Worm (Caenorhabditis elegans) whole organism, young adult: Measurements from ENCODE around the gene tkr-1.

ENCODE experiments used
- B0019.2 ChIP-seq: fragments of 200-800 bp; sonication (Bioruptor generic); conservative IDR thresholded peaks from 2 replicates; pipeline ENCODE4 v1.3.6; 2022; ENCODE audit warnings: missing genetic modification reagents, missing genetic modification characterization, missing compliant biosample characterization
- B0035.1 ChIP-seq: sonication (generic microtip); optimal IDR thresholded peaks from 2 replicates; lab custom pipeline; 2016; ENCODE audit warnings: missing genetic modification characterization, mild to moderate bottlenecking, missing compliant biosample characterization, missing genotype, missing genetic modification reagents
- D2030.7 ChIP-seq: fragments of 200-800 bp; sonication (Bioruptor generic); IDR thresholded peaks from 2 replicates; pipeline ENCODE4 v1.3.6; 2022; ENCODE audit warnings: missing genetic modification reagents, missing genetic modification characterization, missing compliant biosample characterization
- F23B12.7 ChIP-seq: sonication (generic microtip); optimal IDR thresholded peaks from 2 replicates; lab custom pipeline; 2017; ENCODE audit warnings: missing genetic modification characterization, mild to moderate bottlenecking, missing compliant biosample characterization, antibody characterized with exemption, moderate library complexity; ENCODE audit not compliant: insufficient read depth
- F33H1.4 ChIP-seq: fragments of 200-800 bp; sonication (Bioruptor generic); IDR thresholded peaks from 2 replicates; pipeline ENCODE4 v1.3.6; 2022; ENCODE audit warnings: missing genetic modification reagents, missing genetic modification characterization, missing compliant biosample characterization
- F39B2.1 ChIP-seq: fragments of 200-800 bp; sonication (Bioruptor generic); IDR thresholded peaks from 2 replicates; pipeline ENCODE4 v1.3.6; 2022; ENCODE audit warnings: missing genetic modification reagents, missing genetic modification characterization, missing compliant biosample characterization
- F57C9.4 ChIP-seq: sonication (generic microtip); optimal IDR thresholded peaks from 2 replicates; lab custom pipeline; 2017; ENCODE audit warnings: mild to moderate bottlenecking, missing genetic modification characterization, missing compliant biosample characterization
- T26A5.8 ChIP-seq: sonication (generic microtip); optimal IDR thresholded peaks from 2 replicates; lab custom pipeline; 2016; ENCODE audit warnings: missing genetic modification characterization, missing compliant biosample characterization
- Y53G8AR.9 ChIP-seq: fragments of 200-800 bp; sonication (Bioruptor generic); conservative IDR thresholded peaks from 2 replicates; pipeline ENCODE4 v1.3.6; 2022; ENCODE audit warnings: missing genetic modification reagents, missing genetic modification characterization, missing compliant biosample characterization
- atf-7 ChIP-seq: sonication (generic microtip); optimal IDR thresholded peaks from 2 replicates; lab custom pipeline; 2017; ENCODE audit warnings: mild to moderate bottlenecking, missing genetic modification characterization, missing compliant biosample characterization
- attf-3 ChIP-seq: fragments of 200-800 bp; sonication (Bioruptor generic); conservative IDR thresholded peaks from 2 replicates; pipeline ENCODE4 v1.3.6; 2022; ENCODE audit warnings: missing genetic modification reagents, missing genetic modification characterization, missing compliant biosample characterization
- attf-6 ChIP-seq: fragments of 200-800 bp; sonication (Bioruptor generic); IDR thresholded peaks from 2 replicates; pipeline ENCODE4 v1.3.6; 2022; ENCODE audit warnings: missing genetic modification reagents, missing genetic modification characterization, missing compliant biosample characterization
- ccch-3 ChIP-seq: fragments of 200-800 bp; sonication (Bioruptor generic); optimal IDR thresholded peaks from 2 replicates; lab custom pipeline; 2018; ENCODE audit warnings: mild to moderate bottlenecking, missing genetic modification characterization, missing compliant biosample characterization
- ceh-40 ChIP-seq: fragments of 200-800 bp; sonication (Bioruptor generic); IDR thresholded peaks from 2 replicates; pipeline ENCODE4 v1.3.6; 2022; ENCODE audit warnings: missing genetic modification characterization, missing compliant biosample characterization
- ceh-79 ChIP-seq: sonication (generic microtip); optimal IDR thresholded peaks from 2 replicates; lab custom pipeline; 2017; ENCODE audit warnings: mild to moderate bottlenecking, missing genetic modification characterization, missing compliant biosample characterization
- egl-44 ChIP-seq: fragments of 200-800 bp; sonication (Bioruptor generic); IDR thresholded peaks from 2 replicates; pipeline ENCODE4 v1.3.6; 2022; ENCODE audit warnings: missing genetic modification reagents, missing genetic modification characterization, missing compliant biosample characterization
- egrh-3 ChIP-seq: fragments of 200-800 bp; sonication (Bioruptor generic); IDR thresholded peaks from 2 replicates; pipeline ENCODE4 v1.3.6; 2022; ENCODE audit warnings: missing genetic modification reagents, missing genetic modification characterization, missing compliant biosample characterization
- ets-4 ChIP-seq: fragments of 200-800 bp; sonication (Bioruptor generic); optimal IDR thresholded peaks from 2 replicates; lab custom pipeline; 2018; ENCODE audit warnings: mild to moderate bottlenecking, missing genetic modification characterization, missing compliant biosample characterization
- hlh-12 ChIP-seq: sonication (generic microtip); optimal IDR thresholded peaks from 2 replicates; lab custom pipeline; 2016; ENCODE audit warnings: missing genetic modification characterization, missing compliant biosample characterization
- hmg-1.2 ChIP-seq: fragments of 200-800 bp; sonication (Bioruptor generic); IDR thresholded peaks from 2 replicates; pipeline ENCODE4 v1.3.6; 2022; ENCODE audit warnings: missing genetic modification reagents, missing genetic modification characterization, missing compliant biosample characterization
- hrde-1 ChIP-seq: sonication (generic microtip); optimal IDR thresholded peaks from 2 replicates; lab custom pipeline; 2016; ENCODE audit warnings: missing genetic modification characterization, mild to moderate bottlenecking, missing compliant biosample characterization, moderate library complexity, missing genotype, missing genetic modification reagents, borderline replicate concordance
- lag-1 ChIP-seq: fragments of 200-800 bp; sonication (Bioruptor generic); IDR thresholded peaks from 2 replicates; pipeline ENCODE4 v1.3.6; 2022; ENCODE audit warnings: missing genetic modification reagents, missing genetic modification characterization, missing compliant biosample characterization
- lin-26 ChIP-seq: fragments of 200-800 bp; sonication (Bioruptor generic); IDR thresholded peaks from 2 replicates; pipeline ENCODE4 v1.3.6; 2022; ENCODE audit warnings: missing genetic modification reagents, missing genetic modification characterization, missing compliant biosample characterization
- mes-4 ChIP-seq: sonication (generic microtip); optimal IDR thresholded peaks from 2 replicates; lab custom pipeline; 2016; ENCODE audit warnings: missing genotype, missing genetic modification characterization, missing compliant biosample characterization
- nfya-1 ChIP-seq: sonication (generic microtip); optimal IDR thresholded peaks from 2 replicates; lab custom pipeline; 2017; ENCODE audit warnings: antibody characterized with exemption, missing compliant biosample characterization, missing genetic modification characterization, borderline replicate concordance; ENCODE audit not compliant: insufficient read depth
- nfya-2 ChIP-seq: fragments of 200-800 bp; sonication (Bioruptor generic); IDR thresholded peaks from 2 replicates; pipeline ENCODE4 v1.3.6; 2022; ENCODE audit warnings: missing genetic modification reagents, missing genetic modification characterization, missing compliant biosample characterization
- nfyb-1 ChIP-seq: fragments of 200-800 bp; sonication (Bioruptor generic); IDR thresholded peaks from 2 replicates; pipeline ENCODE4 v1.3.6; 2022; ENCODE audit warnings: missing genetic modification reagents, missing genetic modification characterization, missing compliant biosample characterization
- nhr-179 ChIP-seq: sonication (generic microtip); optimal IDR thresholded peaks from 2 replicates; lab custom pipeline; 2016; ENCODE audit warnings: mild to moderate bottlenecking, missing genetic modification characterization, missing compliant biosample characterization
- pbrm-1 ChIP-seq: fragments of 200-800 bp; sonication (Bioruptor generic); IDR thresholded peaks from 2 replicates; pipeline ENCODE4 v1.3.6; 2022; ENCODE audit warnings: missing genetic modification reagents, missing genetic modification characterization, missing compliant biosample characterization
- pha-4 ChIP-seq: fragments of 150-350 bp; sonication (generic microtip); optimal IDR thresholded peaks from 2 replicates; lab custom pipeline; 2014; ENCODE audit warnings: missing biosample characterization, missing genetic modification reagents, missing genetic modification characterization
- rcor-1 ChIP-seq: fragments of 200-800 bp; sonication (Bioruptor generic); IDR thresholded peaks from 2 replicates; pipeline ENCODE4 v1.3.6; 2022; ENCODE audit warnings: missing genetic modification reagents, missing genetic modification characterization, missing compliant biosample characterization
- rec-8 ChIP-seq, 2 experiments: sonication (generic microtip); optimal IDR thresholded peaks; 2 replicates each; lab custom pipeline; 2016; ENCODE audit warnings: mild to moderate bottlenecking in 2 of 2, missing genetic modification characterization in 2 of 2, missing genetic modification reagents in 2 of 2, missing genotype in 2 of 2, missing biosample characterization in 1 of 2, missing compliant biosample characterization in 1 of 2, moderate library complexity in 1 of 2
- sdz-38 ChIP-seq: sonication (generic microtip); optimal IDR thresholded peaks from 2 replicates; lab custom pipeline; 2016; ENCODE audit warnings: missing genotype, missing genetic modification characterization, missing compliant biosample characterization
- snpc-1.3 ChIP-seq: sonication (generic microtip); optimal IDR thresholded peaks from 2 replicates; lab custom pipeline; 2017; ENCODE audit warnings: missing genetic modification characterization, mild to moderate bottlenecking, missing compliant biosample characterization, antibody characterized with exemption, moderate library complexity, missing genotype, missing genetic modification reagents; ENCODE audit not compliant: insufficient read depth
- somi-1 ChIP-seq: fragments of 200-800 bp; sonication (Bioruptor generic); optimal IDR thresholded peaks from 2 replicates; lab custom pipeline; 2018; ENCODE audit warnings: mild to moderate bottlenecking, missing genetic modification characterization, missing compliant biosample characterization
- sptf-2 ChIP-seq: fragments of 200-800 bp; sonication (Bioruptor generic); optimal IDR thresholded peaks from 2 replicates; lab custom pipeline; 2018; ENCODE audit warnings: mild to moderate bottlenecking, missing genetic modification characterization, missing compliant biosample characterization
- tbx-9 ChIP-seq: sonication (generic microtip); optimal IDR thresholded peaks from 2 replicates; lab custom pipeline; 2016; ENCODE audit warnings: borderline replicate concordance, missing genetic modification characterization, inconsistent platforms, missing compliant biosample characterization
- tlf-1 ChIP-seq: fragments of 200-800 bp; sonication (Bioruptor generic); optimal IDR thresholded peaks from 2 replicates; lab custom pipeline; 2018; ENCODE audit warnings: mild to moderate bottlenecking, missing genetic modification characterization, missing compliant biosample characterization
- unc-130 ChIP-seq: sonication (generic microtip); optimal IDR thresholded peaks from 2 replicates; lab custom pipeline; 2016; ENCODE audit warnings: missing genetic modification reagents, missing genetic modification characterization, missing compliant biosample characterization
- zfh-2 ChIP-seq: fragments of 200-800 bp; sonication (Bioruptor generic); conservative IDR thresholded peaks from 2 replicates; pipeline ENCODE4 v1.3.6; 2022; ENCODE audit warnings: missing genetic modification reagents, missing genetic modification characterization, missing compliant biosample characterization
- ztf-22 ChIP-seq: fragments of 200-800 bp; sonication (Bioruptor generic); optimal IDR thresholded peaks from 2 replicates; lab custom pipeline; 2018; ENCODE audit warnings: mild to moderate bottlenecking, missing genetic modification characterization, moderate library complexity, missing compliant biosample characterization
- ztf-25 ChIP-seq: fragments of 200-800 bp; sonication (Bioruptor generic); IDR thresholded peaks from 2 replicates; pipeline ENCODE4 v1.3.6; 2022; ENCODE audit warnings: missing genetic modification reagents, missing genetic modification characterization, missing compliant biosample characterization
- ztf-26 ChIP-seq: sonication (generic microtip); optimal IDR thresholded peaks from 2 replicates; lab custom pipeline; 2017; ENCODE audit warnings: missing genetic modification characterization, missing compliant biosample characterization
- ztf-28 ChIP-seq: fragments of 200-800 bp; sonication (Bioruptor generic); IDR thresholded peaks from 2 replicates; pipeline ENCODE4 v1.3.6; 2022; ENCODE audit warnings: missing genetic modification reagents, missing genetic modification characterization, missing compliant biosample characterization

Gene tkr-1

ce11 chrIII:9393114-9393780 is 9.7 kb downstream of the tkr-1 start, which contains the start of the genes gpr-2 and rgr-1 (continued):
- TF ChIP-seq ets-4 (GFP tag; lab: Kevin White, UChicago) = no peak
- TF ChIP-seq nfya-1 (tag; lab: Kevin White, UChicago) = no peak
- TF ChIP-seq lin-26 = no peak
- TF ChIP-seq mes-4 = no peak
- TF ChIP-seq nfyb-1 (GFP tag; lab: Robert Waterston, UW) = no peak
- TF ChIP-seq pbrm-1 (GFP tag; lab: Robert Waterston, UW) = peak; percentile 57; the same call in 1 of the 2 replicates
- TF ChIP-seq T26A5.8 (tag; lab: Kevin White, UChicago) = no peak
- no peak for TF ChIP-seq ceh-79 (tag; lab: Kevin White, UChicago)
- no peak for TF ChIP-seq nhr-179 (tag; lab: Kevin White, UChicago)
- peak; percentile 89 for TF ChIP-seq D2030.7 (GFP tag; lab: Robert Waterston, UW)
- no peak for TF ChIP-seq atf-7 (tag; lab: Kevin White, UChicago)

ce11 chrIII:9401036-9401435 is 17.4 kb downstream of the tkr-1 start, which contains the start of gene nlp-48:
Gene nlp-48, minus strand, starts transcription at chrIII:9401136.
- no peak for TF ChIP-seq zfh-2 (GFP tag; lab: Robert Waterston, UW)
- TF ChIP-seq B0019.2 = no peak
- no peak for TF ChIP-seq tlf-1 (GFP tag; lab: Kevin White, UChicago)
- TF ChIP-seq snpc-1.3 (tag; lab: Kevin White, UChicago) = no peak
- no peak for TF ChIP-seq F23B12.7 (tag; lab: Kevin White, UChicago)
- TF ChIP-seq ztf-22 (GFP tag; lab: Kevin White, UChicago) = no peak
- TF ChIP-seq unc-130 (GFP tag; lab: Kevin White, UChicago) = no peak
- no peak for TF ChIP-seq lin-26
- TF ChIP-seq hlh-12 = no peak
- TF ChIP-seq somi-1 (GFP tag; lab: Kevin White, UChicago) = no peak
- TF ChIP-seq rec-8 (tag; optimal IDR thresholded peaks at IDR 0.05; lab: Kevin White, UChicago) = no peak
- no peak for TF ChIP-seq sdz-38 (tag; lab: Kevin White, UChicago)
- TF ChIP-seq rcor-1 (GFP tag; lab: Robert Waterston, UW) = no peak
- TF ChIP-seq sptf-2 (GFP tag; lab: Kevin White, UChicago) = no peak

DNA sequence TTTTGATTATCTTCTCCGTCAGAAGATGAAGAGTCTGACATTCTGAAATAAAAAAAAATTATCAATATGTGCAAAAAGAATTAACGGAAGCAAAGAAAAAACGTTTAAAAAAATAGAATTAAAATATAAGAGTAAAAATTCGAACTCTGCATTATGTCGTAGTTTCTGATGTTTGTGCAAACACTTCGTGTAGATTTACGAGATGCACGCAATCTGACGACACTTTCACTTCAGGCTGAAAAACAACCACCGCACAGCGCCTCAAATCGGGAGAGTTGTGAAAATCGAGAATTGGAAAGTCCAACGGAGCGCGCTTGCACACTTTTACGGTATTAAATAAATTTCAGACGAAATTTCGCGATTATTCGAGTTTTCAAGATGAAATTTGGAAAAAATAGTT is 23.0 kb downstream of the tkr-1 start, which contains the start of gene T26G10.1:
T26G10.1 (minus strand) TSS at position 42 of the 400 bp plus-strand sequence.
- TF ChIP-seq nfya-1 (tag; lab: Kevin White, UChicago) (no peak), B0035.1 (tag; lab: Kevin White, UChicago) (no peak), egrh-3 (GFP tag; lab: Robert Waterston, UW) (0 out of 2 replicates have a peak, but pooled peaks have one; percentile 36), F39B2.1 (no peak), nfya-2 (no peak), ztf-28 (GFP tag; lab: Robert Waterston, UW) (0 out of 2 replicates have a peak, but pooled peaks have one; percentile 72), pha-4 (no peak), ztf-25 (GFP tag; lab: Robert Waterston, UW) (no peak), F33H1.4 (GFP tag; lab: Robert Waterston, UW) (peak; percentile 65), ceh-40 (no peak), tbx-9 (tag; lab: Kevin White, UChicago) (no peak), tlf-1 (GFP tag; lab: Kevin White, UChicago) (peak; percentile 52), F57C9.4 (tag; lab: Kevin White, UChicago) (no peak), ccch-3 (GFP tag; lab: Kevin White, UChicago) (no peak), rec-8 (tag; optimal IDR thresholded peaks at IDR 0.05; lab: Kevin White, UChicago) (no peak), ztf-26 (no peak), Y53G8AR.9 (GFP tag; lab: Robert Waterston, UW) (no peak), ztf-22 (GFP tag; lab: Kevin White, UChicago) (no peak), hrde-1 (tag; lab: Kevin White, UChicago) (peak; percentile 11), hmg-1.2 (GFP tag; lab: Robert Waterston, UW) (peak; percentile 65), attf-3 (GFP tag; lab: Robert Waterston, UW) (peak; percentile 73), F23B12.7 (tag; lab: Kevin White, UChicago) (no peak), attf-6 (GFP tag; lab: Robert Waterston, UW) (no peak), lag-1 (GFP tag; lab: Robert Waterston, UW) (no peak), egl-44 (GFP tag; lab: Robert Waterston, UW) (peak; percentile 7; the same call in 1 of the 2 replicates)
